Worm (Caenorhabditis elegans): Measurements from ENCODE around the gene air-1.

Gene air-1

DNA sequence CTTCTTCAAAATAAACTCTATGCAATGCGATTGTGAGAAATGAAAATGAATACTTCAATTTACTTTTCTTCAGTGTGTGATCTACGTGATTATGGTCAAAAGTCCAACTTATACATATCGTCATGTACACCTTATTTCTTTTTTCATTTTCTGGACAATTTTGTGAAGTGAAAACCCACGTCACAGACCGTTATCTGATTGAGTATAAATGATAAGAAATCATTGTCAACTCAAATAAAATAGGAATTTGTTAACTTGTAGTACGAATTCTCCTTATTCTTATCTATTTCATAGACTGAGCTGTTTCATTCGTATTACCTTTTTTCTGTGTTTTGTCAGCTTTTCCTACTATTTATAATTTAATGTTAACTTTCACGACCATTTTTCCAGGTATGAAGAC, 50.7 kb downstream of the air-1 start, which contains the start of gene asp-5:
Gene asp-5, plus strand, starts transcription at position 391 of the 400 bp plus-strand sequence.
- TF ChIP-seq mep-1 (tag; optimal IDR thresholded peaks at IDR 0.05) (no peak), lsy-2 (tag; optimal IDR thresholded peaks at IDR 0.05) (no peak), unc-120 (tag; optimal IDR thresholded peaks at IDR 0.05; ENCODE audit: poor library complexity, severe bottlenecking) (no peak)
